Worm (Caenorhabditis elegans) whole organism, L3 larva: Measurements from ENCODE around the gene R107.2.
A peak's percentile ranks its signal among the peaks of the same experiment; 100 is the strongest.

Experiments used
- R02D3.7 ChIP-seq: fragments of 150-350 bp; optimal IDR thresholded peaks from 2 replicates; lab custom pipeline; 2014; ENCODE audit warnings: missing biosample characterization, missing genetic modification characterization
- aly-2 ChIP-seq: fragments of 150-350 bp; optimal IDR thresholded peaks from 2 replicates; lab custom pipeline; 2014; ENCODE audit warnings: missing biosample characterization, missing genetic modification characterization
- ama-1 ChIP-seq: fragments of 150-350 bp; optimal IDR thresholded peaks from 2 replicates; lab custom pipeline; 2018
- ceh-16 ChIP-seq: sonication (generic microtip); optimal IDR thresholded peaks from 2 replicates; lab custom pipeline; 2017; ENCODE audit warnings: missing biosample characterization, missing genetic modification characterization
- ceh-82 ChIP-seq: fragments of 150-350 bp; optimal IDR thresholded peaks from 2 replicates; lab custom pipeline; 2014; ENCODE audit warnings: missing biosample characterization, missing genetic modification characterization
- ceh-9 ChIP-seq: sonication (generic microtip); optimal IDR thresholded peaks from 2 replicates; lab custom pipeline; 2018; ENCODE audit warnings: missing biosample characterization, missing genetic modification characterization
- daf-12 ChIP-seq: fragments of 150-350 bp; optimal IDR thresholded peaks from 2 replicates; lab custom pipeline; 2014; ENCODE audit warnings: missing biosample characterization, missing genetic modification reagents, missing genetic modification characterization
- egl-27 ChIP-seq: sonication (generic microtip); optimal IDR thresholded peaks from 4 replicates; lab custom pipeline; 2017; ENCODE audit warnings: missing biosample characterization, missing genetic modification reagents, missing genetic modification characterization
- egl-5 ChIP-seq: fragments of 150-350 bp; optimal IDR thresholded peaks from 2 replicates; lab custom pipeline; 2017; ENCODE audit warnings: missing biosample characterization, missing genetic modification reagents, missing genetic modification characterization, inconsistent platforms
- elt-1 ChIP-seq: fragments of 150-350 bp; optimal IDR thresholded peaks from 2 replicates; lab custom pipeline; 2014; ENCODE audit warnings: missing biosample characterization, missing genetic modification characterization
- elt-2 ChIP-seq: sonication (generic microtip); optimal IDR thresholded peaks from 2 replicates; lab custom pipeline; 2016; ENCODE audit warnings: missing genetic modification reagents, mild to moderate bottlenecking, missing genetic modification characterization, missing compliant biosample characterization
- eor-1 ChIP-seq, 2 experiments: fragments of 150-350 bp; optimal IDR thresholded peaks; 2 replicates each; lab custom pipeline; 2014 to 2018; ENCODE audit warnings: missing biosample characterization in 2 of 2, missing genetic modification characterization in 2 of 2
- fkh-10 ChIP-seq: sonication (generic microtip); optimal IDR thresholded peaks from 2 replicates; lab custom pipeline; 2017; ENCODE audit warnings: missing biosample characterization, missing genetic modification reagents, missing genetic modification characterization
- fkh-2 ChIP-seq: fragments of 150-350 bp; optimal IDR thresholded peaks from 2 replicates; lab custom pipeline; 2014; ENCODE audit warnings: missing biosample characterization, missing genetic modification reagents, missing genetic modification characterization
- fos-1 ChIP-seq: fragments of 150-350 bp; optimal IDR thresholded peaks from 2 replicates; lab custom pipeline; 2014; ENCODE audit warnings: missing biosample characterization, missing genetic modification characterization
- hmg-11 ChIP-seq: sonication (generic microtip); optimal IDR thresholded peaks from 2 replicates; lab custom pipeline; 2016; ENCODE audit warnings: missing genetic modification characterization, missing compliant biosample characterization
- jun-1 ChIP-seq: fragments of 150-350 bp; optimal IDR thresholded peaks from 2 replicates; lab custom pipeline; 2014; ENCODE audit warnings: missing biosample characterization, missing genetic modification reagents, missing genetic modification characterization
- lin-39 ChIP-seq: fragments of 150-350 bp; optimal IDR thresholded peaks from 2 replicates; lab custom pipeline; 2018; ENCODE audit warnings: missing biosample characterization, missing genetic modification reagents, missing genetic modification characterization
- lsy-12 ChIP-seq: sonication (generic microtip); optimal IDR thresholded peaks from 2 replicates; lab custom pipeline; 2016; ENCODE audit warnings: mild to moderate bottlenecking, missing genetic modification characterization, missing compliant biosample characterization
- nfya-1 ChIP-seq: sonication (generic microtip); optimal IDR thresholded peaks from 2 replicates; lab custom pipeline; 2017; ENCODE audit warnings: missing genetic modification characterization, mild to moderate bottlenecking, missing compliant biosample characterization, antibody characterized with exemption, moderate library complexity; ENCODE audit not compliant: insufficient read depth
- nhr-11 ChIP-seq: fragments of 150-350 bp; optimal IDR thresholded peaks from 2 replicates; lab custom pipeline; 2014; ENCODE audit warnings: missing biosample characterization, missing genetic modification characterization
- nhr-12 ChIP-seq: fragments of 150-350 bp; optimal IDR thresholded peaks from 2 replicates; lab custom pipeline; 2014; ENCODE audit warnings: missing biosample characterization, missing genetic modification characterization
- nhr-23 ChIP-seq: fragments of 150-350 bp; optimal IDR thresholded peaks from 2 replicates; lab custom pipeline; 2014; ENCODE audit warnings: missing biosample characterization, missing genetic modification reagents, missing genetic modification characterization
- nhr-237 ChIP-seq: fragments of 150-350 bp; optimal IDR thresholded peaks from 2 replicates; lab custom pipeline; 2014; ENCODE audit warnings: missing biosample characterization, missing genetic modification characterization
- nhr-25 ChIP-seq: sonication (generic microtip); optimal IDR thresholded peaks from 2 replicates; lab custom pipeline; 2017; ENCODE audit warnings: missing biosample characterization, missing genetic modification characterization
- nhr-28 ChIP-seq: fragments of 150-350 bp; optimal IDR thresholded peaks from 2 replicates; lab custom pipeline; 2014; ENCODE audit warnings: missing biosample characterization, missing genetic modification characterization
- nhr-67 ChIP-seq: fragments of 150-350 bp; optimal IDR thresholded peaks from 2 replicates; lab custom pipeline; 2014; ENCODE audit warnings: missing biosample characterization, missing genetic modification characterization
- nhr-76 ChIP-seq: fragments of 150-350 bp; sonication (generic microtip); optimal IDR thresholded peaks from 5 replicates; lab custom pipeline; 2014; ENCODE audit warnings: missing biosample characterization, missing genetic modification characterization
- nhr-77 ChIP-seq: fragments of 150-350 bp; optimal IDR thresholded peaks from 2 replicates; lab custom pipeline; 2014; ENCODE audit warnings: missing biosample characterization, missing genetic modification characterization
- pha-4 ChIP-seq: fragments of 150-350 bp; optimal IDR thresholded peaks from 2 replicates; lab custom pipeline; 2014; ENCODE audit warnings: missing biosample characterization, missing genetic modification reagents, missing genetic modification characterization
- pqm-1 ChIP-seq: fragments of 150-350 bp; optimal IDR thresholded peaks from 2 replicates; lab custom pipeline; 2017; ENCODE audit warnings: missing biosample characterization, missing genetic modification characterization, inconsistent platforms
- sea-2 ChIP-seq: fragments of 150-350 bp; sonication (generic microtip); optimal IDR thresholded peaks from 4 replicates; lab custom pipeline; 2014; ENCODE audit warnings: missing biosample characterization, missing genetic modification reagents, missing genetic modification characterization
- skn-1 ChIP-seq: fragments of 150-350 bp; optimal IDR thresholded peaks from 2 replicates; lab custom pipeline; 2014; ENCODE audit warnings: missing biosample characterization, missing genetic modification characterization
- snpc-4 ChIP-seq: fragments of 150-350 bp; optimal IDR thresholded peaks from 2 replicates; lab custom pipeline; 2014; ENCODE audit warnings: missing biosample characterization, missing genetic modification characterization
- unc-39 ChIP-seq: sonication (generic microtip); optimal IDR thresholded peaks from 4 replicates; lab custom pipeline; 2017; ENCODE audit warnings: missing biosample characterization, missing genetic modification characterization
- unc-62 ChIP-seq: fragments of 150-350 bp; sonication (generic microtip); optimal IDR thresholded peaks from 4 replicates; lab custom pipeline; 2014; ENCODE audit warnings: missing biosample characterization, missing genetic modification reagents, missing genetic modification characterization
- zag-1 ChIP-seq: fragments of 150-350 bp; optimal IDR thresholded peaks from 2 replicates; lab custom pipeline; 2014; ENCODE audit warnings: missing biosample characterization, missing genetic modification characterization
- ztf-11 ChIP-seq: fragments of 150-350 bp; optimal IDR thresholded peaks from 2 replicates; lab custom pipeline; 2014; ENCODE audit warnings: missing biosample characterization, missing genetic modification characterization
- ztf-4 ChIP-seq: fragments of 150-350 bp; optimal IDR thresholded peaks from 2 replicates; lab custom pipeline; 2014; ENCODE audit warnings: missing biosample characterization, missing genetic modification characterization

Gene R107.2

ce11 chrIII:9023601-9024000 is 22.1 kb downstream of the R107.2 start:
- TF ChIP-seq skn-1 (no peak), elt-1 (tag; lab: Kevin White, UChicago) (no peak), nhr-28 (tag; lab: Kevin White, UChicago) (no peak), ceh-9 (tag; lab: Kevin White, UChicago) (no peak), nhr-11 (no peak), fkh-2 (tag; lab: Kevin White, UChicago) (no peak), ztf-11 (tag; lab: Kevin White, UChicago) (no peak), daf-12 (tag; lab: Kevin White, UChicago) (no peak), ceh-16 (no peak), snpc-4 (tag; lab: Kevin White, UChicago) (no peak), egl-27 (no peak), nhr-237 (tag; lab: Kevin White, UChicago) (no peak), hmg-11 (tag; lab: Kevin White, UChicago) (no peak), pqm-1 (no peak), fos-1 (tag; lab: Kevin White, UChicago) (no peak)

ce11 chrIII:9022535-9022934 is 23.2 kb downstream of the R107.2 start, which contains the start of gene F59B2.14:
F59B2.14 (minus strand) TSS chrIII:9022635.
- TF ChIP-seq fkh-10 (GFP tag; lab: Kevin White, UChicago), result no peak
- no peak for TF ChIP-seq nhr-77 (tag; lab: Kevin White, UChicago)
- TF ChIP-seq ceh-16, result no peak
- no peak for TF ChIP-seq nhr-237 (tag; lab: Kevin White, UChicago)
- no peak for TF ChIP-seq nhr-11
- TF ChIP-seq hmg-11 (tag; lab: Kevin White, UChicago), result no peak

- no peak for TF ChIP-seq nhr-23 (tag; lab: Kevin White, UChicago)
- TF ChIP-seq pqm-1, result no peak
- no peak for TF ChIP-seq jun-1 (tag; lab: Kevin White, UChicago)
- no peak for TF ChIP-seq fos-1 (tag; lab: Kevin White, UChicago)
- no peak for TF ChIP-seq ama-1 (lab: Kevin White, UChicago)
- TF ChIP-seq pha-4 (tag; lab: Kevin White, UChicago), result no peak
Observed at ce11 chrIII:9017181-9017651, 28.5 kb downstream of the R107.2 start, which contains the start of gene F59B2.12. F59B2.12 (plus strand) TSS chrIII:9017601.

ce11 chrIII:9012309-9012708 is 33.4 kb downstream of the R107.2 start, which contains the start of gene F59B2.9:
F59B2.9 (minus strand) TSS chrIII:9012409.
- TF ChIP-seq aly-2 (tag; lab: Kevin White, UChicago), result no peak
- TF ChIP-seq ama-1 (lab: Kevin White, UChicago), result no peak
- TF ChIP-seq nhr-11, result no peak
- TF ChIP-seq ceh-82 (tag; lab: Kevin White, UChicago), result no peak
- TF ChIP-seq ceh-9 (tag; lab: Kevin White, UChicago), result no peak
- TF ChIP-seq fkh-2 (tag; lab: Kevin White, UChicago), result no peak
- TF ChIP-seq daf-12 (tag; lab: Kevin White, UChicago), result no peak
- TF ChIP-seq R02D3.7 (tag; lab: Kevin White, UChicago), result no peak
- TF ChIP-seq nhr-76 (tag; lab: Kevin White, UChicago), result no peak
- TF ChIP-seq nhr-23 (tag; lab: Kevin White, UChicago), result no peak
- no peak for TF ChIP-seq nhr-67
- no peak for TF ChIP-seq lsy-12
- TF ChIP-seq unc-39 (tag; lab: Kevin White, UChicago), result no peak
- TF ChIP-seq hmg-11 (tag; lab: Kevin White, UChicago), result no peak
- TF ChIP-seq ceh-16, result no peak
- TF ChIP-seq jun-1 (tag; lab: Kevin White, UChicago), result no peak
- TF ChIP-seq skn-1, result no peak
- no peak for TF ChIP-seq ztf-11 (tag; lab: Kevin White, UChicago)
- no peak for TF ChIP-seq nfya-1 (tag; lab: Kevin White, UChicago)

- TF ChIP-seq unc-39 (tag; lab: Kevin White, UChicago) (no peak), lin-39 (tag; lab: Kevin White, UChicago) (no peak), zag-1 (tag; lab: Kevin White, UChicago) (no peak), egl-27 (no peak), fos-1 (tag; lab: Kevin White, UChicago) (no peak), nhr-11 (no peak), ztf-4 (tag; lab: Kevin White, UChicago) (no peak)
Observed at ce11 chrIII:9010047-9010446, 35.7 kb downstream of the R107.2 start, which contains the start of gene F59B2.8. F59B2.8 (minus strand) TSS chrIII:9010197.

ce11 chrIII:9007183-9007582 is 38.6 kb downstream of the R107.2 start:
- TF ChIP-seq nhr-77 (tag; lab: Kevin White, UChicago), result no peak
- TF ChIP-seq elt-2, result peak; percentile 61
- no peak for TF ChIP-seq nhr-237 (tag; lab: Kevin White, UChicago)
- no peak for TF ChIP-seq unc-62 (GFP tag; lab: Kevin White, UChicago)
- no peak for TF ChIP-seq nhr-25
- no peak for TF ChIP-seq sea-2 (GFP tag; lab: Kevin White, UChicago)
- TF ChIP-seq eor-1 (tag; optimal IDR thresholded peaks at IDR 0.05; lab: Kevin White, UChicago), result no peak
- peak; percentile 27 for TF ChIP-seq egl-5 (tag; lab: Kevin White, UChicago)
- TF ChIP-seq snpc-4 (tag; lab: Kevin White, UChicago), result no peak
- TF ChIP-seq ztf-4 (tag; lab: Kevin White, UChicago), result no peak
- no peak for TF ChIP-seq fkh-2 (tag; lab: Kevin White, UChicago)
- no peak for TF ChIP-seq hmg-11 (tag; lab: Kevin White, UChicago)
- TF ChIP-seq egl-27, result no peak
- TF ChIP-seq nhr-28 (tag; lab: Kevin White, UChicago), result no peak
- TF ChIP-seq nhr-12 (tag; lab: Kevin White, UChicago), result no peak
- TF ChIP-seq ceh-16, result no peak
- TF ChIP-seq nhr-11, result no peak
- TF ChIP-seq ceh-9 (tag; lab: Kevin White, UChicago), result no peak
- TF ChIP-seq pqm-1, result peak; percentile 53
- no peak for TF ChIP-seq elt-1 (tag; lab: Kevin White, UChicago)
- peak; percentile 12 for TF ChIP-seq nfya-1 (tag; lab: Kevin White, UChicago)
- TF ChIP-seq aly-2 (tag; lab: Kevin White, UChicago), result no peak
